Fruit fly (Drosophila melanogaster): Measurements from ENCODE around the gene CG13051.

- TF ChIP-seq CG34406 (GFP tag; optimal IDR thresholded peaks at IDR 0.05): no peak
- TF ChIP-seq CG6792 (GFP tag; optimal IDR thresholded peaks at IDR 0.05): no peak
Measured at dm6 chr3L:16262440-16262839, 2.5 kb downstream of the CG13051 start, which contains the start of gene CG13071.

Measured in whole organism, prepupa.